Fruit fly (Drosophila melanogaster) whole organism, embryonic: ENCODE data around the gene Fkbp59.

ENCODE experiments used
- Aef1 ChIP-seq: fragments of 200-800 bp; sonication (Bioruptor generic); IDR thresholded peaks from 3 replicates; pipeline ENCODE4 v1.3.6; 2022; ENCODE audit warnings: missing biosample characterization, missing genetic modification characterization
- Antp ChIP-seq: fragments of 200-800 bp; sonication (Bioruptor generic); optimal IDR thresholded peaks from 3 replicates; lab custom pipeline; 2016; ENCODE audit warnings: missing biosample characterization, missing genetic modification characterization
- Bdp1 ChIP-seq: fragments of 200-800 bp; sonication (Bioruptor generic); optimal IDR thresholded peaks from 3 replicates; lab custom pipeline; 2016; ENCODE audit warnings: missing biosample characterization, missing genetic modification characterization
- Bgb ChIP-seq: fragments of 200-800 bp; sonication (Bioruptor generic); IDR thresholded peaks from 2 replicates; pipeline ENCODE4 v1.3.6; 2022; ENCODE audit warnings: missing biosample characterization, missing genetic modification characterization; ENCODE audit not compliant: partially characterized antibody
- CG12744 ChIP-seq: fragments of 200-800 bp; sonication (Bioruptor generic); optimal IDR thresholded peaks from 2 replicates; lab custom pipeline; 2016; ENCODE audit warnings: missing biosample characterization, missing genetic modification characterization
- CG13424 ChIP-seq: fragments of 200-800 bp; sonication (Bioruptor generic); optimal IDR thresholded peaks from 2 replicates; lab custom pipeline; 2019; ENCODE audit warnings: missing biosample characterization, mild to moderate bottlenecking, missing genetic modification characterization, moderate library complexity
- CG15269 ChIP-seq: fragments of 200-800 bp; sonication (Bioruptor generic); optimal IDR thresholded peaks from 2 replicates; lab custom pipeline; 2018; ENCODE audit warnings: missing biosample characterization, mild to moderate bottlenecking, missing genetic modification characterization, moderate library complexity
- CG17186 ChIP-seq: fragments of 200-800 bp; sonication (Bioruptor generic); optimal IDR thresholded peaks from 3 replicates; lab custom pipeline; 2017; ENCODE audit warnings: missing biosample characterization, missing genetic modification reagents, missing genetic modification characterization
- CG17829 ChIP-seq: fragments of 200-800 bp; optimal IDR thresholded peaks from 2 replicates; lab custom pipeline; 2019; ENCODE audit warnings: missing biosample characterization, mild to moderate bottlenecking, missing genetic modification characterization, moderate library complexity
- CG18011 ChIP-seq: fragments of 200-800 bp; sonication (Bioruptor generic); optimal IDR thresholded peaks from 2 replicates; lab custom pipeline; 2017; ENCODE audit warnings: missing biosample characterization, missing genetic modification characterization, mild to moderate bottlenecking, moderate library complexity, missing genotype
- CG30431 ChIP-seq: fragments of 200-800 bp; sonication (Bioruptor generic); optimal IDR thresholded peaks from 2 replicates; lab custom pipeline; 2017; ENCODE audit warnings: missing biosample characterization, missing genetic modification characterization
- CG34224 ChIP-seq: fragments of 200-800 bp; sonication (Bioruptor generic); IDR thresholded peaks from 3 replicates; pipeline ENCODE4 v1.3.6; 2022; ENCODE audit warnings: missing biosample characterization, missing genetic modification characterization; ENCODE audit not compliant: partially characterized antibody
- CG7372 ChIP-seq: fragments of 200-800 bp; sonication (Bioruptor generic); IDR thresholded peaks from 2 replicates; pipeline ENCODE4 v1.3.6; 2022; ENCODE audit warnings: missing biosample characterization, missing genetic modification characterization
- CG7556 ChIP-seq: fragments of 200-800 bp; sonication (Bioruptor generic); optimal IDR thresholded peaks from 2 replicates; lab custom pipeline; 2017; ENCODE audit warnings: missing biosample characterization, mild to moderate bottlenecking, missing genetic modification characterization
- CG9437 ChIP-seq: fragments of 200-800 bp; sonication (Bioruptor generic); optimal IDR thresholded peaks from 2 replicates; lab custom pipeline; 2018; ENCODE audit warnings: missing biosample characterization, mild to moderate bottlenecking, missing genetic modification characterization
- CG9727 ChIP-seq: fragments of 200-800 bp; sonication (Bioruptor generic); optimal IDR thresholded peaks from 3 replicates; lab custom pipeline; 2017; ENCODE audit warnings: missing biosample characterization, mild to moderate bottlenecking, missing genetic modification characterization
- Camta ChIP-seq: fragments of 200-800 bp; sonication (Bioruptor generic); optimal IDR thresholded peaks from 2 replicates; lab custom pipeline; 2016; ENCODE audit warnings: missing biosample characterization, missing genetic modification characterization
- Chrac-16 ChIP-seq: fragments of 200-800 bp; sonication (Bioruptor generic); optimal IDR thresholded peaks from 3 replicates; lab custom pipeline; 2016; ENCODE audit warnings: missing biosample characterization, missing genetic modification characterization
- CkIIα-i1 ChIP-seq: fragments of 200-800 bp; sonication (Bioruptor generic); IDR thresholded peaks from 2 replicates; pipeline ENCODE4 v1.3.6; 2022; ENCODE audit warnings: missing biosample characterization, missing genetic modification characterization
- Dbx ChIP-seq: fragments of 200-800 bp; sonication (Bioruptor generic); IDR thresholded peaks from 3 replicates; pipeline ENCODE4 v1.3.6; 2022; ENCODE audit warnings: missing biosample characterization, missing genetic modification characterization
- Ets65A ChIP-seq: fragments of 200-800 bp; sonication (Bioruptor generic); peaks from one replicate; lab custom pipeline; 2016; ENCODE audit warnings: missing biosample characterization, missing genetic modification characterization
- Hr78 ChIP-seq, 2 experiments: fragments of 200-800 bp in 1 of 2; fragments of >200 bp in 1 of 2; sonication (Bioruptor generic) in 1 of 2; optimal IDR thresholded peaks; 2 replicates each; lab custom pipeline; 2017 to 2019; ENCODE audit warnings: missing biosample characterization in 2 of 2, missing genetic modification characterization in 2 of 2, mild to moderate bottlenecking in 1 of 2, moderate library complexity in 1 of 2
- Mad ChIP-seq: fragments of 200-800 bp; sonication (Bioruptor generic); optimal IDR thresholded peaks from 2 replicates; lab custom pipeline; 2016; ENCODE audit warnings: missing biosample characterization, missing genetic modification characterization
- Mes4 ChIP-seq: fragments of 200-800 bp; sonication (Bioruptor generic); optimal IDR thresholded peaks from 2 replicates; lab custom pipeline; 2016; ENCODE audit warnings: missing biosample characterization, missing genetic modification characterization
- Nf-YA ChIP-seq: fragments of 200-800 bp; sonication (Bioruptor generic); IDR thresholded peaks from 2 replicates; pipeline ENCODE4 v1.3.6; 2022; ENCODE audit warnings: missing biosample characterization, missing genetic modification characterization
- Nf-YB ChIP-seq: fragments of 200-800 bp; sonication (Bioruptor generic); optimal IDR thresholded peaks from 3 replicates; lab custom pipeline; 2019; ENCODE audit warnings: missing biosample characterization, mild to moderate bottlenecking, missing genetic modification characterization, moderate library complexity
- NfI ChIP-seq: fragments of 200-800 bp; sonication (Bioruptor generic); optimal IDR thresholded peaks from 3 replicates; lab custom pipeline; 2018; ENCODE audit warnings: missing biosample characterization, mild to moderate bottlenecking, missing genetic modification characterization, moderate library complexity
- Opbp ChIP-seq: fragments of 200-800 bp; sonication (Bioruptor generic); IDR thresholded peaks from 3 replicates; pipeline ENCODE4 v1.3.6; 2022; ENCODE audit warnings: missing biosample characterization, missing genetic modification characterization; ENCODE audit not compliant: partially characterized antibody
- Rfx ChIP-seq: fragments of 200-800 bp; sonication (Bioruptor generic); IDR thresholded peaks from 2 replicates; pipeline ENCODE4 v1.3.6; 2022; ENCODE audit warnings: missing biosample characterization, missing genetic modification characterization
- Sox100B ChIP-seq: fragments of 200-800 bp; sonication (Bioruptor generic); optimal IDR thresholded peaks from 3 replicates; lab custom pipeline; 2018; ENCODE audit warnings: missing biosample characterization, mild to moderate bottlenecking, missing genetic modification characterization
- Ssrp ChIP-seq: fragments of 200-800 bp; sonication (Bioruptor generic); optimal IDR thresholded peaks from 2 replicates; lab custom pipeline; 2018; ENCODE audit warnings: missing biosample characterization, mild to moderate bottlenecking, missing genetic modification characterization, moderate library complexity
- bab2 ChIP-seq: fragments of 200-800 bp; sonication (Bioruptor generic); optimal IDR thresholded peaks from 2 replicates; lab custom pipeline; 2016; ENCODE audit warnings: missing biosample characterization, missing genetic modification characterization
- bbx ChIP-seq: fragments of 200-800 bp; sonication (Bioruptor generic); IDR thresholded peaks from 2 replicates; pipeline ENCODE4 v1.3.6; 2022; ENCODE audit warnings: missing biosample characterization, missing genetic modification characterization; ENCODE audit not compliant: partially characterized antibody
- ci ChIP-seq: fragments of 200-800 bp; sonication (Bioruptor generic); IDR thresholded peaks from 3 replicates; pipeline ENCODE4 v1.3.6; 2022; ENCODE audit warnings: missing biosample characterization, missing genetic modification characterization
- crp ChIP-seq, 2 experiments: fragments of 200-800 bp; sonication (Bioruptor generic); optimal IDR thresholded peaks; 2 replicates in 1 of 2; 3 replicates in 1 of 2; lab custom pipeline; 2017; ENCODE audit warnings: missing biosample characterization in 2 of 2, missing genetic modification characterization in 2 of 2, mild to moderate bottlenecking in 1 of 2, moderate library complexity in 1 of 2
- gcm ChIP-seq: fragments of 200-800 bp; sonication (Bioruptor generic); optimal IDR thresholded peaks from 2 replicates; lab custom pipeline; 2019; ENCODE audit warnings: missing biosample characterization, mild to moderate bottlenecking, missing genetic modification characterization, moderate library complexity
- gfzf ChIP-seq: fragments of 200-800 bp; sonication (Bioruptor generic); optimal IDR thresholded peaks from 2 replicates; lab custom pipeline; 2016; ENCODE audit warnings: missing biosample characterization, mild to moderate bottlenecking, missing genetic modification characterization, moderate library complexity
- gsb-n ChIP-seq: fragments of 200-800 bp; sonication (Bioruptor generic); optimal IDR thresholded peaks from 3 replicates; lab custom pipeline; 2018; ENCODE audit warnings: missing biosample characterization, mild to moderate bottlenecking, missing genetic modification characterization
- klu ChIP-seq: fragments of 200-800 bp; sonication (Bioruptor generic); IDR thresholded peaks from 2 replicates; pipeline ENCODE4 v1.3.6; 2022; ENCODE audit warnings: missing biosample characterization, missing genetic modification characterization
- peb ChIP-seq: fragments of 200-800 bp; sonication (Bioruptor generic); IDR thresholded peaks from 2 replicates; pipeline ENCODE4 v1.3.6; 2022; ENCODE audit warnings: missing biosample characterization, missing genetic modification characterization
- prd ChIP-seq, 3 experiments: fragments of >200 bp in 2 of 3; fragments of 200-800 bp in 1 of 3; sonication (Bioruptor generic) in 1 of 3; optimal IDR thresholded peaks in 2 of 3; IDR thresholded peaks in 1 of 3; 2 replicates in 2 of 3; 3 replicates in 1 of 3; pipeline versions ENCODE4 v1.3.6 to Lab custom; 2017 to 2022; ENCODE audit warnings: missing biosample characterization in 1 of 3, missing genetic modification characterization in 1 of 3
- run ChIP-seq: fragments of 200-800 bp; sonication (Bioruptor generic); optimal IDR thresholded peaks from 3 replicates; lab custom pipeline; 2018; ENCODE audit warnings: missing biosample characterization, mild to moderate bottlenecking, missing genetic modification characterization
- stwl ChIP-seq: fragments of 200-800 bp; sonication (Bioruptor generic); optimal IDR thresholded peaks from 3 replicates; lab custom pipeline; 2018; ENCODE audit warnings: missing biosample characterization, mild to moderate bottlenecking, missing genetic modification characterization, moderate library complexity
- tin ChIP-seq: fragments of 200-800 bp; sonication (Bioruptor generic); optimal IDR thresholded peaks from 3 replicates; lab custom pipeline; 2016; ENCODE audit warnings: missing biosample characterization, missing genetic modification characterization
- tx ChIP-seq: fragments of 200-800 bp; sonication (Bioruptor generic); optimal IDR thresholded peaks from 2 replicates; lab custom pipeline; 2016; ENCODE audit warnings: missing biosample characterization, missing genetic modification characterization
- vvl ChIP-seq: fragments of 200-800 bp; sonication (Bioruptor generic); IDR thresholded peaks from 2 replicates; pipeline ENCODE4 v1.3.6; 2022; ENCODE audit warnings: missing biosample characterization, missing genetic modification characterization
- zen ChIP-seq: fragments of 200-800 bp; sonication (Bioruptor generic); optimal IDR thresholded peaks from 3 replicates; lab custom pipeline; 2018; ENCODE audit warnings: missing biosample characterization, mild to moderate bottlenecking, missing genetic modification characterization, moderate library complexity
- zf30C ChIP-seq: fragments of 200-800 bp; sonication (Bioruptor generic); optimal IDR thresholded peaks from 3 replicates; lab custom pipeline; 2018; ENCODE audit warnings: missing biosample characterization, mild to moderate bottlenecking, missing genetic modification characterization
- zfh1 ChIP-seq: fragments of 200-800 bp; sonication (Bioruptor generic); IDR thresholded peaks from 3 replicates; pipeline ENCODE4 v1.3.6; 2022; ENCODE audit warnings: missing biosample characterization, missing genetic modification characterization

The Fkbp59 gene

DNA sequence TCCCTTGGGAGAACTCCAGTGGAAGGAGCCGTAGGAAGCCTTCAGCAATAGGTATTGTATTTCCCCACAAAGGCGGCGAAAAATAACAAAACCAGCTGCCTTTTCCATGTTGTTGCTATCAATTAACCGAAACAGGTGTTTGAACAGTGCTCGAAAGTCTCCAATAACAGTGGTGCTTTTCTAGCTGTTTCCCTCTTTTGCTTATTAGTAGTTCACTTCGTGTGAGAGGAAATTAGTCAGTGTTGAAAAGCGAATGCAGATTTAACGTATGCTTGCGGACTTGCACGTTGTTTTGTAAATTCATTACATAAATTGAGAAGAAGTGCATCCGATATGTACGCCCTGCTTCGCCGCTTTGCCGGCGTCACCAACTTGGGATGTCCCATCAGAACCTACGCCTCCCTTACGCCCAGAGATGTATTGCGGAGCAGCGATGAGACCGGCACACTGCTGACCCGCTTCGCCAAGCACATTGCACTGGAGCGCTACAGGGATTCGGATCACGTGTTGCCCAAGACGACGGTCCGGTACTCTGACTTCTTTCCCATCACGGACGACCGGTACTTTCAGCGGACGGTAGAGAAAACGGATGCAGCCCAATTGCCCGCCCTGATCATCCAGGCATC lies 50.9 kb downstream of the Fkbp59 start, which contains the start of the genes Datp and CG4619 (continued):
- TF ChIP-seq prd (optimal IDR thresholded peaks at IDR 0.05; lab: Kevin White, UChicago) (no peak), prd (GFP tag; IDR thresholded peaks at IDR 0.05; lab: Robert Waterston, UW) (peak; percentile 20; the same call in 1 of the 3 replicates), Aef1 (GFP tag; lab: Robert Waterston, UW) (peak; percentile 59; the same call in 2 of the 3 replicates), CG17829 (tag; lab: Kevin White, UChicago) (no peak), zf30C (GFP tag; lab: Kevin White, UChicago) (peak; percentile 19), zen (tag; lab: Kevin White, UChicago) (peak; percentile 67), gfzf (GFP tag; lab: Kevin White, UChicago) (no peak), ci (GFP tag; lab: Robert Waterston, UW) (peak; percentile 65), CG12744 (GFP tag; lab: Kevin White, UChicago) (no peak), Mes4 (no peak), CG30431 (GFP tag; lab: Kevin White, UChicago) (no peak), CG15269 (tag; lab: Kevin White, UChicago) (no peak), Ssrp (tag; lab: Kevin White, UChicago) (no peak), Bgb (GFP tag; lab: Robert Waterston, UW) (peak; percentile 8; the same call in 1 of the 2 replicates), stwl (tag; lab: Kevin White, UChicago) (peak; percentile 78), crp (GFP tag; optimal IDR thresholded peaks at IDR 0.05; lab: Kevin White, UChicago) (peak in 1 of 2 experiments; percentile 87), gsb-n (no peak), Mad (GFP tag; lab: Kevin White, UChicago) (peak; percentile 14), CG7556 (no peak), Chrac-16 (GFP tag; lab: Kevin White, UChicago) (peak; percentile 1), Nf-YB (GFP tag; lab: Kevin White, UChicago) (no peak), CG17186 (GFP tag; lab: Kevin White, UChicago) (peak; percentile 40), peb (no peak), klu (GFP tag; lab: Robert Waterston, UW) (no peak), CG13424 (peak; percentile 3), Bdp1 (GFP tag; lab: Kevin White, UChicago) (peak; percentile 48), CG7372 (GFP tag; lab: Robert Waterston, UW) (no peak), zfh1 (GFP tag; lab: Robert Waterston, UW) (peak; percentile 52; the same call in 2 of the 3 replicates), run (tag; lab: Kevin White, UChicago) (no peak), Rfx (GFP tag; lab: Robert Waterston, UW) (peak; percentile 81), bab2 (peak; percentile 5), CG9437 (peak; percentile 93), CG9727 (GFP tag; lab: Kevin White, UChicago) (no peak), Antp (GFP tag; lab: Kevin White, UChicago) (peak; percentile 33), CG34224 (GFP tag; lab: Robert Waterston, UW) (peak; percentile 43; the same call in 1 of the 3 replicates), gcm (GFP tag; lab: Kevin White, UChicago) (no peak), NfI (GFP tag; lab: Kevin White, UChicago) (peak; percentile 61), Nf-YA (GFP tag; lab: Robert Waterston, UW) (no peak), Hr78 (GFP tag; optimal IDR thresholded peaks at IDR 0.05; lab: Kevin White, UChicago) (no peak), Sox100B (GFP tag; lab: Kevin White, UChicago) (no peak), CG18011 (GFP tag; lab: Kevin White, UChicago) (no peak), vvl (GFP tag; lab: Robert Waterston, UW) (peak; percentile 63; the same call in 1 of the 2 replicates), Camta (no peak), CkIIα-i1 (GFP tag; lab: Robert Waterston, UW) (no peak), Ets65A (peak; percentile 91), tin (GFP tag; lab: Kevin White, UChicago) (peak; percentile 31), Opbp (no peak), bbx (GFP tag; lab: Robert Waterston, UW) (peak; percentile 46), tx (GFP tag; lab: Kevin White, UChicago) (peak; percentile 26), Dbx (GFP tag; lab: Robert Waterston, UW) (peak; percentile 62; the same call in 2 of the 3 replicates)
